ENCODE assay signal across 5 fruit fly cellular contexts in genomic region chr3L:16844920-16845573, dm6.
TF ChIP-seq lines count a peak whose summit lies in the region.

kud (minus strand) TSS chr3L:16844991.
Zcchc7 (plus strand) TSS chr3L:16845386.

- peak; percentile 5 for TF ChIP-seq CTCF in whole organism, embryonic (GFP tag; optimal IDR thresholded peaks at IDR 0.05; lab: Kevin White, UChicago)

TF ChIP-seq in whole organism, adult, 20 proteins besides CTCF, POLR2A, EP300 and RAD21 (continues in another document):
- TF ChIP-seq CG12768 (GFP tag; optimal IDR thresholded peaks at IDR 0.05; lab: Kevin White, UChicago) (peak; percentile 80), kay (GFP tag; lab: Kevin White, UChicago; ENCODE audit: borderline replicate concordance) (no peak), CG33017 (tag; optimal IDR thresholded peaks at IDR 0.05; lab: Kevin White, UChicago) (peak; percentile 78), Mnt (GFP tag; optimal IDR thresholded peaks at IDR 0.05; lab: Kevin White, UChicago) (peak; percentile 78), CG1620 (GFP tag; optimal IDR thresholded peaks at IDR 0.05; lab: Kevin White, UChicago) (peak; percentile 84), CG7101 (tag; optimal IDR thresholded peaks at IDR 0.05; lab: Kevin White, UChicago) (peak; percentile 82), CG14711 (tag; optimal IDR thresholded peaks at IDR 0.05; lab: Kevin White, UChicago) (peak; percentile 82), Crg-1 (GFP tag; optimal IDR thresholded peaks at IDR 0.05; lab: Kevin White, UChicago) (peak; percentile 67), cic (GFP tag; optimal IDR thresholded peaks at IDR 0.05; lab: Kevin White, UChicago) (peak; percentile 34), CG5204 (GFP tag; optimal IDR thresholded peaks at IDR 0.05; lab: Kevin White, UChicago) (no peak), Clk (GFP tag; optimal IDR thresholded peaks at IDR 0.05; lab: Kevin White, UChicago) (peak; percentile 73), CG11617 (GFP tag; optimal IDR thresholded peaks at IDR 0.05; lab: Kevin White, UChicago) (peak; percentile 84), pad (GFP tag; optimal IDR thresholded peaks at IDR 0.05; lab: Kevin White, UChicago) (peak; percentile 57), ovo (GFP tag; optimal IDR thresholded peaks at IDR 0.05; lab: Kevin White, UChicago) (peak; percentile 45), bab1 (GFP tag; optimal IDR thresholded peaks at IDR 0.05; lab: Kevin White, UChicago) (peak; percentile 72), cnc (optimal IDR thresholded peaks at IDR 0.05; lab: Kevin White, UChicago) (no peak), CG7045 (GFP tag; optimal IDR thresholded peaks at IDR 0.05; lab: Kevin White, UChicago) (peak; percentile 86), toe (GFP tag; optimal IDR thresholded peaks at IDR 0.05; lab: Kevin White, UChicago) (no peak)

TF ChIP-seq in whole organism, embryonic, 481 proteins besides CTCF, POLR2A, EP300 and RAD21 (continues in another document):
- no peak for TF ChIP-seq h (optimal IDR thresholded peaks at IDR 0.05; lab: Kevin White, UChicago)
- no peak for TF ChIP-seq ftz-f1 (GFP tag; optimal IDR thresholded peaks at IDR 0.05; lab: Kevin White, UChicago)
- peak; percentile 44 for TF ChIP-seq CG7786 (GFP tag; optimal IDR thresholded peaks at IDR 0.05; lab: Kevin White, UChicago)
- TF ChIP-seq sim (GFP tag; IDR thresholded peaks at IDR 0.05; lab: Robert Waterston, UW): no peak
- TF ChIP-seq CG4328 (GFP tag; optimal IDR thresholded peaks at IDR 0.05; lab: Kevin White, UChicago): peak; percentile 73
- TF ChIP-seq lmd (GFP tag; IDR thresholded peaks at IDR 0.05; lab: Robert Waterston, UW): peak; percentile 19; the same call in 1 of the 2 replicates
- no peak for TF ChIP-seq inv (GFP tag; IDR thresholded peaks at IDR 0.05; lab: Robert Waterston, UW; ENCODE audit: partially characterized antibody)
- peak; percentile 83 for TF ChIP-seq CG12391 (tag; optimal IDR thresholded peaks at IDR 0.05; lab: Kevin White, UChicago)
- TF ChIP-seq hkb (optimal IDR thresholded peaks at IDR 0.05; lab: Kevin White, UChicago): peak; percentile 34
- no peak for TF ChIP-seq hkb (GFP tag; IDR thresholded peaks at IDR 0.05; lab: Robert Waterston, UW)
- TF ChIP-seq Lpt (GFP tag; optimal IDR thresholded peaks at IDR 0.05; lab: Kevin White, UChicago): no peak
- TF ChIP-seq CG6765 (GFP tag; optimal IDR thresholded peaks at IDR 0.05; lab: Kevin White, UChicago): no peak
- no peak for TF ChIP-seq cas (GFP tag; IDR thresholded peaks at IDR 0.05; lab: Robert Waterston, UW)
- TF ChIP-seq C15 (GFP tag; IDR thresholded peaks at IDR 0.05; lab: Robert Waterston, UW): no peak
- peak; percentile 43 for TF ChIP-seq Antp (GFP tag; optimal IDR thresholded peaks at IDR 0.05; lab: Kevin White, UChicago)
- TF ChIP-seq jigr1 (GFP tag; IDR thresholded peaks at IDR 0.05; lab: Robert Waterston, UW): no peak; the same call in 2 of the 3 replicates
- no peak for TF ChIP-seq Jarid2 (GFP tag; optimal IDR thresholded peaks at IDR 0.05; lab: Kevin White, UChicago)
- TF ChIP-seq CG2129 (GFP tag; IDR thresholded peaks at IDR 0.05; lab: Robert Waterston, UW; ENCODE audit: partially characterized antibody): no peak
- peak; percentile 70 for TF ChIP-seq Tbp (GFP tag; optimal IDR thresholded peaks at IDR 0.05; lab: Kevin White, UChicago)

TF ChIP-seq in whole organism, prepupa, 60 proteins besides CTCF, POLR2A, EP300 and RAD21 (continues in another document):
- TF ChIP-seq fd59A (GFP tag; optimal IDR thresholded peaks at IDR 0.05; lab: Kevin White, UChicago) (peak; percentile 36), lz (GFP tag; optimal IDR thresholded peaks at IDR 0.05; lab: Kevin White, UChicago) (peak; percentile 78), CG3919 (GFP tag; optimal IDR thresholded peaks at IDR 0.05; lab: Kevin White, UChicago) (peak; percentile 51), Gug (GFP tag; IDR thresholded peaks at IDR 0.05; lab: Robert Waterston, UW) (peak; percentile 37; the same call in 1 of the 2 replicates), Eip78C (GFP tag; lab: Kevin White, UChicago) (peak; percentile 90), spab (GFP tag; optimal IDR thresholded peaks at IDR 0.05; lab: Kevin White, UChicago) (peak; percentile 32), CG3032 (tag; optimal IDR thresholded peaks at IDR 0.05; lab: Kevin White, UChicago) (peak; percentile 77), CG7368 (GFP tag; optimal IDR thresholded peaks at IDR 0.05; lab: Kevin White, UChicago) (no peak), CG6792 (GFP tag; optimal IDR thresholded peaks at IDR 0.05; lab: Kevin White, UChicago) (peak; percentile 68), CG1621 (tag; optimal IDR thresholded peaks at IDR 0.05; lab: Kevin White, UChicago) (no peak), CG8632 (GFP tag; optimal IDR thresholded peaks at IDR 0.05; lab: Kevin White, UChicago) (no peak), Eip75B (GFP tag; optimal IDR thresholded peaks at IDR 0.05; lab: Kevin White, UChicago) (no peak), CG6854 (GFP tag; optimal IDR thresholded peaks at IDR 0.05; lab: Kevin White, UChicago) (no peak), Blimp-1 (GFP tag; optimal IDR thresholded peaks at IDR 0.05; lab: Kevin White, UChicago) (peak; percentile 49), vri (GFP tag; optimal IDR thresholded peaks at IDR 0.05; lab: Kevin White, UChicago) (no peak), Hr38 (GFP tag; optimal IDR thresholded peaks at IDR 0.05; lab: Kevin White, UChicago) (no peak), Hr4 (GFP tag; optimal IDR thresholded peaks at IDR 0.05; lab: Kevin White, UChicago) (no peak), CG9139 (GFP tag; optimal IDR thresholded peaks at IDR 0.05; lab: Kevin White, UChicago) (no peak), CG31627 (GFP tag; optimal IDR thresholded peaks at IDR 0.05; lab: Kevin White, UChicago) (peak; percentile 70), pdm3 (GFP tag; optimal IDR thresholded peaks at IDR 0.05; lab: Kevin White, UChicago) (no peak)

TF ChIP-seq in whole organism, pupa, 21 proteins besides CTCF, POLR2A, EP300 and RAD21:
- TF ChIP-seq CG34367 (tag; optimal IDR thresholded peaks at IDR 0.05; lab: Kevin White, UChicago) (peak; percentile 33), Ets98B (GFP tag; IDR thresholded peaks at IDR 0.05; lab: Robert Waterston, UW) (peak; percentile 32; the same call in 1 of the 2 replicates), Pif1A (GFP tag; optimal IDR thresholded peaks at IDR 0.05; lab: Kevin White, UChicago) (no peak), CG14655 (GFP tag; optimal IDR thresholded peaks at IDR 0.05; lab: Kevin White, UChicago) (no peak), CG9948 (tag; optimal IDR thresholded peaks at IDR 0.05; lab: Kevin White, UChicago) (peak; percentile 44), Snoo (tag; optimal IDR thresholded peaks at IDR 0.05; lab: Kevin White, UChicago) (peak; percentile 51), D1 (tag; optimal IDR thresholded peaks at IDR 0.05; lab: Kevin White, UChicago) (no peak), Pif1B (GFP tag; optimal IDR thresholded peaks at IDR 0.05; lab: Kevin White, UChicago) (no peak), CG8301 (tag; optimal IDR thresholded peaks at IDR 0.05; lab: Kevin White, UChicago) (no peak), CG15710 (tag; optimal IDR thresholded peaks at IDR 0.05; lab: Kevin White, UChicago) (peak; percentile 72), CG17806 (tag; optimal IDR thresholded peaks at IDR 0.05; lab: Kevin White, UChicago) (peak; percentile 43), CG8159 (tag; optimal IDR thresholded peaks at IDR 0.05; lab: Kevin White, UChicago) (peak; percentile 74)

TF ChIP-seq in whole organism, wandering third instar larva, 38 proteins besides CTCF, POLR2A, EP300 and RAD21 (continues in another document):
- TF ChIP-seq brk (GFP tag; optimal IDR thresholded peaks at IDR 0.05; lab: Kevin White, UChicago) (no peak), woc (GFP tag; optimal IDR thresholded peaks at IDR 0.05; lab: Kevin White, UChicago) (peak; percentile 91), OdsH (GFP tag; optimal IDR thresholded peaks at IDR 0.05; lab: Kevin White, UChicago) (peak; percentile 73), CG9705 (GFP tag; optimal IDR thresholded peaks at IDR 0.05; lab: Kevin White, UChicago) (peak; percentile 75), Abd-B (GFP tag; optimal IDR thresholded peaks at IDR 0.05; lab: Kevin White, UChicago) (no peak), dsf (GFP tag; optimal IDR thresholded peaks at IDR 0.05; lab: Kevin White, UChicago; ENCODE audit: borderline replicate concordance) (peak; percentile 44), usp (GFP tag; optimal IDR thresholded peaks at IDR 0.05; lab: Kevin White, UChicago) (no peak), dmrt93B (GFP tag; optimal IDR thresholded peaks at IDR 0.05; lab: Kevin White, UChicago) (no peak), GATAd (GFP tag; optimal IDR thresholded peaks at IDR 0.05; lab: Kevin White, UChicago) (no peak), HLH106 (tag; optimal IDR thresholded peaks at IDR 0.05; lab: Kevin White, UChicago) (peak; percentile 80), fru (GFP tag; optimal IDR thresholded peaks at IDR 0.05; lab: Kevin White, UChicago) (peak; percentile 83), Dif (GFP tag; optimal IDR thresholded peaks at IDR 0.05; lab: Kevin White, UChicago; ENCODE audit: partially characterized antibody) (no peak), dl (GFP tag; optimal IDR thresholded peaks at IDR 0.05; lab: Kevin White, UChicago; ENCODE audit: insufficient read depth in 1 of 2, partially characterized antibody in 2 of 2) (no peak), Dfd (GFP tag; optimal IDR thresholded peaks at IDR 0.05; lab: Kevin White, UChicago) (no peak), sv (GFP tag; optimal IDR thresholded peaks at IDR 0.05; lab: Kevin White, UChicago) (no peak), Hr78 (GFP tag; optimal IDR thresholded peaks at IDR 0.05; lab: Kevin White, UChicago) (no peak), tai (GFP tag; optimal IDR thresholded peaks at IDR 0.05; lab: Kevin White, UChicago) (no peak), Mio (GFP tag; optimal IDR thresholded peaks at IDR 0.05; lab: Kevin White, UChicago) (no peak), psq (GFP tag; optimal IDR thresholded peaks at IDR 0.05; lab: Kevin White, UChicago) (peak; percentile 61), CrebA (GFP tag; optimal IDR thresholded peaks at IDR 0.05; lab: Kevin White, UChicago; ENCODE audit: borderline replicate concordance) (no peak), jim (GFP tag; optimal IDR thresholded peaks at IDR 0.05; lab: Kevin White, UChicago) (no peak), N (GFP tag; optimal IDR thresholded peaks at IDR 0.05; lab: Kevin White, UChicago) (no peak), Jra (GFP tag; optimal IDR thresholded peaks at IDR 0.05; lab: Kevin White, UChicago) (no peak), rgr (GFP tag; optimal IDR thresholded peaks at IDR 0.05; lab: Kevin White, UChicago) (peak; percentile 64), CG32264 (GFP tag; optimal IDR thresholded peaks at IDR 0.05; lab: Kevin White, UChicago) (no peak), lola (GFP tag; optimal IDR thresholded peaks at IDR 0.05; lab: Kevin White, UChicago) (no peak), sage (GFP tag; optimal IDR thresholded peaks at IDR 0.05; lab: Kevin White, UChicago) (no peak), h (GFP tag; optimal IDR thresholded peaks at IDR 0.05; lab: Kevin White, UChicago) (peak; percentile 79), ey (GFP tag; optimal IDR thresholded peaks at IDR 0.05; lab: Kevin White, UChicago) (peak; percentile 74), Vsx2 (GFP tag; optimal IDR thresholded peaks at IDR 0.05; lab: Kevin White, UChicago; ENCODE audit: partially characterized antibody) (no peak), Hnf4 (GFP tag; optimal IDR thresholded peaks at IDR 0.05; lab: Kevin White, UChicago) (no peak)
